Worm (Caenorhabditis elegans): ENCODE results near the gene C02F4.4.

DNA sequence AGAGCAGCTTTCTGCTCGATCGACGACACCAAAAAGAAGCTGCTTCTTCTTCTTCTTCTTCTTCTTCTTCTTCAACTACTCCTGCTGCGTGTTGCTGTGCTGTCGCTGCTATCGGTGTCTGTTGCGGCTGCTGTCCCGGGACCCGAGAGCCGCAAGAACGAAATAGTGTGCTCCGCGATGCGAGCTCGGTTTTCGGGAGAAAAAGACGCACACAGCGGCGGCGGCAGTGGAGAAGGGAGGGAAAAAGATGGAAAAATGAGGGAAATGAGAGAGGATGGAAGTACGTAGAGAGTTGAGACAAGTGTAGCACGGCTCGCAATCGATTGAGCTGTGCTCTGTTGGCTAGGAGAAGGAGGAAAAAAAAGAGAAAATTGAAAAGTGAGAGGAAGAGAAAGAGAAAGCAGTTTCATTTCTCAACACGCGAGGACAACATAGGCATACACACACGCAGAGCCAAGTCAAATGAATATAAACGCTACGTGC lies 11.2 kb downstream of the C02F4.4 start:
- TF ChIP-seq rbr-2 (tag; optimal IDR thresholded peaks at IDR 0.05) (peak; percentile 74), lsy-2 (tag; optimal IDR thresholded peaks at IDR 0.05) (peak; percentile 17 to 37), dpl-1 (GFP tag; optimal IDR thresholded peaks at IDR 0.05) (no peak), nhr-237 (tag; optimal IDR thresholded peaks at IDR 0.05) (no peak), Y48G9A.11 (GFP tag; IDR thresholded peaks at IDR 0.05) (no peak), egl-27 (tag; optimal IDR thresholded peaks at IDR 0.05) (no peak), nhr-25 (tag; optimal IDR thresholded peaks at IDR 0.05; ENCODE audit: borderline replicate concordance, insufficient read depth) (no peak), saeg-2 (GFP tag; IDR thresholded peaks at IDR 0.05) (no peak), mdl-1 (tag; optimal IDR thresholded peaks at IDR 0.05) (peak; percentile 32 to 54), pha-4 (GFP tag; IDR thresholded peaks at IDR 0.05) (no peak; the same call in 1 of the 2 replicates), pha-4 (tag; optimal IDR thresholded peaks at IDR 0.05) (no peak)

Data from whole organism, L4 larva.